Fruit fly (Drosophila melanogaster) whole organism: ENCODE results near the gene haf.

Source experiments
- CG8478 ChIP-seq: fragments of >200 bp; optimal IDR thresholded peaks from 2 replicates; lab custom pipeline; 2018; ENCODE audit warnings: inconsistent platforms
- pan ChIP-seq: fragments of >200 bp; optimal IDR thresholded peaks from 2 replicates; lab custom pipeline; 2017

DNA sequence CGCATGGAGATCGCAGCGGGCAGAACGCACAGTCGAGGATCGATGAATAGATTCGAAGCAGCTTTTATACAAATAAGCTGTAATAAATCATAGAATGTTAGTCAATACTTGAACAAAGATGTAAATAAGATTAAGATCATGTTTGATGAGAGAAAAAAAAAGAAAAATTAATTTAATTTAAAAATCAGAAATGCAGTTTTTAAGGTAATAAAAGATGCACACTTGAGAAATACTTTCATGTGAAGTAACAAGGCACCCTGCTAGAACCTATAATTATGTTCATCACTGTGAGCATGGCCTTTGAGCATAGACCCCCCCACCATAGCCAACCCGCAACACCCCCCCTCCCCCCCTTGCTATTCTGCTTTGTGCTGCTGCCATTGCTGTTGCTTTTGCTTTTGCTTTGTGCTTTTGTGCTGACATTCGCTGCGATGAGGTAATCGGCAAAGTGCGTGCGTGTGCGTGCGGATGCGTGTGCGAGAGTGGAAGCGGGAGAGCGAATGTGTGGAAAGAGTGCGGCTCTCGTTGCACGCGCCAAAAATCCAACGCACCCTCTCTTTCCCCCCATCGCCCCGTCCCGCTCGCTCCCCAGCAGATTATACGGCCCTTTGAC is 88.4 kb downstream of the haf start:
- TF ChIP-seq CG8478 (no peak), pan (no peak)
